Worm (Caenorhabditis elegans) whole organism, mixed stage, embryonic: Measurements from ENCODE around the gene ugt-8.

ENCODE experiments used
- ceh-43 ChIP-seq: fragments of 200-800 bp; sonication (Bioruptor generic); optimal IDR thresholded peaks from 2 replicates; lab custom pipeline; 2018; ENCODE audit warnings: mild to moderate bottlenecking, missing genetic modification characterization, moderate library complexity, missing compliant biosample characterization
- elt-1 ChIP-seq: sonication (generic microtip); optimal IDR thresholded peaks from 2 replicates; lab custom pipeline; 2017; ENCODE audit warnings: missing genetic modification characterization, mild to moderate bottlenecking, missing compliant biosample characterization, antibody characterized with exemption, moderate library complexity, borderline replicate concordance; ENCODE audit not compliant: insufficient read depth
- elt-3 ChIP-seq: fragments of 150-350 bp; optimal IDR thresholded peaks from 2 replicates; lab custom pipeline; 2014; ENCODE audit warnings: missing biosample characterization, missing genetic modification characterization
- lin-13 ChIP-seq: fragments of 150-350 bp; optimal IDR thresholded peaks from 2 replicates; lab custom pipeline; 2014; ENCODE audit warnings: missing biosample characterization, missing genetic modification characterization
- lin-32 ChIP-seq: fragments of 200-800 bp; sonication (Bioruptor generic); optimal IDR thresholded peaks from 2 replicates; lab custom pipeline; 2018; ENCODE audit warnings: mild to moderate bottlenecking, missing genetic modification characterization, missing compliant biosample characterization
- mep-1 ChIP-seq: fragments of 150-350 bp; optimal IDR thresholded peaks from 2 replicates; lab custom pipeline; 2017; ENCODE audit warnings: missing biosample characterization, missing genetic modification reagents, missing genetic modification characterization, inconsistent platforms
- pha-4 ChIP-seq: fragments of 150-350 bp; optimal IDR thresholded peaks from 2 replicates; lab custom pipeline; 2018; ENCODE audit warnings: missing biosample characterization, missing genetic modification reagents, missing genetic modification characterization
- snpc-4 ChIP-seq: fragments of 150-350 bp; optimal IDR thresholded peaks from 2 replicates; lab custom pipeline; 2014; ENCODE audit warnings: missing biosample characterization, missing genetic modification characterization
- tbx-8 ChIP-seq: fragments of 200-800 bp; sonication (Bioruptor generic); optimal IDR thresholded peaks from 2 replicates; lab custom pipeline; 2018; ENCODE audit warnings: mild to moderate bottlenecking, missing genetic modification characterization, moderate library complexity, missing compliant biosample characterization
- unc-62 ChIP-seq: fragments of 150-350 bp; optimal IDR thresholded peaks from 2 replicates; lab custom pipeline; 2014; ENCODE audit warnings: missing biosample characterization, missing genetic modification reagents, missing genetic modification characterization
- ztf-11 ChIP-seq: fragments of 150-350 bp; optimal IDR thresholded peaks from 2 replicates; lab custom pipeline; 2014; ENCODE audit warnings: missing biosample characterization, missing genetic modification characterization

DNA sequence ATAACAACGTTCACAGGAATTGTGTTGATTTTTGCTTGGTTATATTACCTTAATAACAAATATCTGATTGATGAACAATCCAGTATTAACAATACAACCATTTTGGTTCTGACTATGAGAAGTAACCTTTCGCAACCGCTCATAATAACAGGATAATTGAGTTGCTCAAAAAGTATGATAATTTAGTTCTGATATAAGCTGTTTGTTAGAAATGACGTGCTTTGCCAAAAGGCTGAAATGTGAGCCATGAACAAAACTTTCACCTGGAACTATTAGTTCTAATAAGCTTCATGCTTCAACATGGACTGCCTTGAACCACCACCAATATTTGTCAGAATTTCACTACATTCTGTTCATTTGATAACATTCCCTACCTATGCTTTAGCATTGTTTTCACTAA lies 20.9 kb downstream of the ugt-8 start, which contains the start of gene srh-20:
- TF ChIP-seq lin-13: no peak
- no peak for TF ChIP-seq unc-62 (GFP tag; lab: Kevin White, UChicago)
- TF ChIP-seq elt-1: no peak
- TF ChIP-seq ceh-43 (GFP tag; lab: Kevin White, UChicago): no peak
- no peak for TF ChIP-seq snpc-4 (tag; lab: Kevin White, UChicago)
- TF ChIP-seq pha-4 (tag; lab: Kevin White, UChicago): no peak
- no peak for TF ChIP-seq ztf-11 (tag; lab: Kevin White, UChicago)
- TF ChIP-seq lin-32 (GFP tag; lab: Kevin White, UChicago): no peak
- TF ChIP-seq elt-3: no peak
- no peak for TF ChIP-seq mep-1 (tag; lab: Kevin White, UChicago)
- TF ChIP-seq tbx-8 (GFP tag; lab: Kevin White, UChicago): no peak
